Fruit fly (Drosophila melanogaster): Measurements from ENCODE around the gene Crk.

Gene Crk

DNA sequence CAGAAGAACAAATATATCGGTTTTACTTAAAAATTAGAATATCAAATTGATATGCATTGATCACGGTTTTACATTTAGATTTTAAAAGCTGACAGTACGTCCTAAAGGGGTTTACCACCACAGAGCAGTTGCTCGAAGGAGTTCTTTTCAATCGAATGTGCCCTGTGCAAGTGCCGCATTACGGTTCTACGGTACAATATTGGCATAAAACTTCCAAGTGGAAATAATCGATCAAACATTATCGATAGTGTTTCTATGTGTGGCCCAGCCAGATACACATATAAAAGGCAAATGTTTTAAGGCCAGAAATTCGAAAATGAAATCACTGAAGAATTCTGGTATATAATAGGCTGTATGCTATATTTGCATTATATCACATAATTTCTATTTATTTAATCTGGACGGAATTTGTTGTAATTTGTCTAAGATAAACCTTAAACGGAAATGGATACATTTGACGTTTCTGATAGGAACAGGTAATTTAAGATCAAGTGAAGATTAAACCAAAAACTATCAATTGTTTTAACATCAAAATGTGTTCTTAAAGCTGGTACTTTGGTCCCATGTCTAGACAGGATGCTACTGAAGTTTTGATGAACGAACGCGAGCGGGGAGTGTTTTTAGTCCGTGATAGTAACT, at the start of gene Crk:
TSS of gene Crk (plus strand) at position 214 of the 639 bp plus-strand sequence.
- TF ChIP-seq Ets97D (GFP tag; optimal IDR thresholded peaks at IDR 0.05), result peak; percentile 68
- no peak for TF ChIP-seq CG3407 (GFP tag; optimal IDR thresholded peaks at IDR 0.05)
- TF ChIP-seq Sry-δ (GFP tag; optimal IDR thresholded peaks at IDR 0.05), result peak; percentile 74
- TF ChIP-seq sima (GFP tag; optimal IDR thresholded peaks at IDR 0.05), result no peak
- no peak; the same call in 1 of the 2 replicates for TF ChIP-seq bbx (GFP tag; IDR thresholded peaks at IDR 0.05; ENCODE audit: partially characterized antibody)
- no peak for TF ChIP-seq CG7987 (GFP tag; optimal IDR thresholded peaks at IDR 0.05)
- TF ChIP-seq gt (GFP tag; IDR thresholded peaks at IDR 0.05), result no peak
- TF ChIP-seq CG6791 (GFP tag; IDR thresholded peaks at IDR 0.05; ENCODE audit: partially characterized antibody), result peak; percentile 55; the same call in 2 of the 3 replicates
- TF ChIP-seq CG12769 (tag; optimal IDR thresholded peaks at IDR 0.05), result peak; percentile 43
- TF ChIP-seq CG11723 (GFP tag; optimal IDR thresholded peaks at IDR 0.05), result peak; percentile 98
- TF ChIP-seq nau (GFP tag; optimal IDR thresholded peaks at IDR 0.05), result peak; percentile 45
- TF ChIP-seq eve (GFP tag; optimal IDR thresholded peaks at IDR 0.05), result peak in 1 of 2 experiments; percentile 69
- no peak for TF ChIP-seq CG8765 (GFP tag; IDR thresholded peaks at IDR 0.05)
- peak; percentile 7 for TF ChIP-seq odd (GFP tag; optimal IDR thresholded peaks at IDR 0.05)
- TF ChIP-seq CG12659 (GFP tag; optimal IDR thresholded peaks at IDR 0.05), result peak; percentile 70
- peak; percentile 10 for TF ChIP-seq Dip3 (GFP tag; optimal IDR thresholded peaks at IDR 0.05)
- TF ChIP-seq CG8089 (GFP tag; optimal IDR thresholded peaks at IDR 0.05), result peak; percentile 15
- TF ChIP-seq Pdp1 (GFP tag; optimal IDR thresholded peaks at IDR 0.05), result peak in 1 of 2 experiments; percentile 12
- peak; percentile 37 for TF ChIP-seq Lhr (GFP tag; optimal IDR thresholded peaks at IDR 0.05)
- no peak for TF ChIP-seq B-H1 (GFP tag; IDR thresholded peaks at IDR 0.05)
- TF ChIP-seq MESR4 (GFP tag; optimal IDR thresholded peaks at IDR 0.05), result peak; percentile 93
- TF ChIP-seq tap (tag; optimal IDR thresholded peaks at IDR 0.05), result no peak
- TF ChIP-seq HmgZ (tag; optimal IDR thresholded peaks at IDR 0.05), result peak; percentile 48
- no peak for TF ChIP-seq CG15479 (GFP tag; optimal IDR thresholded peaks at IDR 0.05)
- TF ChIP-seq amos (GFP tag; IDR thresholded peaks at IDR 0.05; ENCODE audit: partially characterized antibody), result no peak; the same call in 1 of the 2 replicates
- no peak for TF ChIP-seq tx (GFP tag; optimal IDR thresholded peaks at IDR 0.05)
- TF ChIP-seq CG1024 (GFP tag; IDR thresholded peaks at IDR 0.05), result peak; percentile 100
- no peak for TF ChIP-seq CG13424 (tag; optimal IDR thresholded peaks at IDR 0.05)
- TF ChIP-seq ssp (GFP tag; IDR thresholded peaks at IDR 0.05), result peak; percentile 100
- TF ChIP-seq CG13624 (GFP tag; optimal IDR thresholded peaks at IDR 0.05), result peak; percentile 3
- TF ChIP-seq Hr78 (GFP tag; optimal IDR thresholded peaks at IDR 0.05), result peak in 1 of 2 experiments; percentile 14
- TF ChIP-seq caup (GFP tag; optimal IDR thresholded peaks at IDR 0.05; ENCODE audit: severe bottlenecking), result no peak
- TF ChIP-seq vvl (GFP tag; IDR thresholded peaks at IDR 0.05), result no peak
- peak; percentile 88 for TF ChIP-seq Ets65A (GFP tag)
- peak; percentile 10 for TF ChIP-seq Sin3A (optimal IDR thresholded peaks at IDR 0.05)
- peak; percentile 88 for TF ChIP-seq Dref (GFP tag; IDR thresholded peaks at IDR 0.05)
- peak; percentile 98 for TF ChIP-seq CG7357 (GFP tag; IDR thresholded peaks at IDR 0.05)
- TF ChIP-seq Chrac-16 (GFP tag; optimal IDR thresholded peaks at IDR 0.05), result no peak
- peak; percentile 12 for TF ChIP-seq CG34376 (GFP tag; optimal IDR thresholded peaks at IDR 0.05)
- TF ChIP-seq pfk (GFP tag; optimal IDR thresholded peaks at IDR 0.05), result peak; percentile 82
- no peak for TF ChIP-seq seq (GFP tag; IDR thresholded peaks at IDR 0.05)
- TF ChIP-seq Med (GFP tag), result peak; percentile 61
- no peak for TF ChIP-seq CG18599 (GFP tag; optimal IDR thresholded peaks at IDR 0.05)
- TF ChIP-seq HmgD (GFP tag; optimal IDR thresholded peaks at IDR 0.05), result peak; percentile 37
- peak; percentile 87 for TF ChIP-seq CG4617 (GFP tag; optimal IDR thresholded peaks at IDR 0.05; ENCODE audit: borderline replicate concordance)
- peak; percentile 47 for TF ChIP-seq YL-1 (GFP tag; optimal IDR thresholded peaks at IDR 0.05)
- TF ChIP-seq Fer1 (GFP tag; optimal IDR thresholded peaks at IDR 0.05), result peak; percentile 30
- TF ChIP-seq CG30403 (GFP tag; optimal IDR thresholded peaks at IDR 0.05), result no peak
- peak; percentile 99 for TF ChIP-seq CG30020 (tag; optimal IDR thresholded peaks at IDR 0.05)

Measured in whole organism, embryonic.